Worm (Caenorhabditis elegans): ENCODE results near the gene acer-1.

- no peak for TF ChIP-seq F49E8.2 (tag; optimal IDR thresholded peaks at IDR 0.05; ENCODE audit: borderline replicate concordance)
- TF ChIP-seq mdt-29 (GFP tag; IDR thresholded peaks at IDR 0.05) = no peak; the same call in 1 of the 2 replicates
- TF ChIP-seq aly-2 (tag; optimal IDR thresholded peaks at IDR 0.05) = no peak
- TF ChIP-seq nhr-25 (tag; optimal IDR thresholded peaks at IDR 0.05; ENCODE audit: borderline replicate concordance, insufficient read depth) = no peak
- TF ChIP-seq ama-1 (optimal IDR thresholded peaks at IDR 0.05) = peak; percentile 81
These were observed at the start of gene acer-1 for ce11 chrII:6890095-6890494.

Data from whole organism, L4 larva.